Fruit fly (Drosophila melanogaster) whole organism, prepupa: ENCODE data around the gene CG9018.

Experiments used
- CG10631 ChIP-seq: fragments of 200-800 bp; sonication (Bioruptor generic); optimal IDR thresholded peaks from 2 replicates; lab custom pipeline; 2016; ENCODE audit warnings: missing biosample characterization, missing genetic modification characterization
- CG10669 ChIP-seq: fragments of 200-800 bp; sonication (Bioruptor generic); optimal IDR thresholded peaks from 3 replicates; lab custom pipeline; 2018; ENCODE audit warnings: missing biosample characterization, mild to moderate bottlenecking, missing genetic modification characterization, moderate library complexity
- CG11294 ChIP-seq: fragments of 200-800 bp; sonication (Bioruptor generic); IDR thresholded peaks from 2 replicates; pipeline ENCODE4 v1.3.6; 2022; ENCODE audit warnings: missing biosample characterization, missing genetic modification characterization
- CG11902 ChIP-seq: fragments of 200-800 bp; sonication (Bioruptor generic); optimal IDR thresholded peaks from 3 replicates; lab custom pipeline; 2016; ENCODE audit warnings: missing biosample characterization, missing genetic modification characterization
- CG15336 ChIP-seq: fragments of 200-800 bp; sonication (Bioruptor generic); IDR thresholded peaks from 2 replicates; pipeline ENCODE4 v1.3.6; 2022; ENCODE audit warnings: missing biosample characterization, missing genetic modification characterization
- CG16779 ChIP-seq: fragments of 200-800 bp; sonication (Bioruptor generic); optimal IDR thresholded peaks from 3 replicates; lab custom pipeline; 2017; ENCODE audit warnings: missing biosample characterization, mild to moderate bottlenecking, missing genetic modification characterization
- CG31627 ChIP-seq: fragments of 200-800 bp; sonication (Bioruptor generic); optimal IDR thresholded peaks from 3 replicates; lab custom pipeline; 2016; ENCODE audit warnings: missing biosample characterization, missing genetic modification characterization
- CG32006 ChIP-seq: fragments of 200-800 bp; sonication (Bioruptor generic); optimal IDR thresholded peaks from 3 replicates; lab custom pipeline; 2017; ENCODE audit warnings: missing biosample characterization, mild to moderate bottlenecking, missing genetic modification characterization
- CG6163 ChIP-seq: fragments of 200-800 bp; sonication (Bioruptor generic); IDR thresholded peaks from 3 replicates; pipeline ENCODE4 v1.3.6; 2022; ENCODE audit warnings: missing biosample characterization, missing genetic modification characterization
- CG6276 ChIP-seq: fragments of 200-800 bp; sonication (Bioruptor generic); optimal IDR thresholded peaks from 2 replicates; lab custom pipeline; 2017; ENCODE audit warnings: missing biosample characterization, mild to moderate bottlenecking, missing genetic modification characterization
- CG6792 ChIP-seq: fragments of 200-800 bp; sonication (Bioruptor generic); optimal IDR thresholded peaks from 3 replicates; lab custom pipeline; 2016; ENCODE audit warnings: missing biosample characterization, missing genetic modification characterization
- CG6808 ChIP-seq: fragments of 200-800 bp; sonication (Bioruptor generic); optimal IDR thresholded peaks from 3 replicates; lab custom pipeline; 2017; ENCODE audit warnings: missing biosample characterization, missing genetic modification characterization, mild to moderate bottlenecking, moderate library complexity, missing genetic modification reagents
- CG6854 ChIP-seq: fragments of 200-800 bp; sonication (Bioruptor generic); optimal IDR thresholded peaks from 2 replicates; lab custom pipeline; 2017; ENCODE audit warnings: missing biosample characterization, mild to moderate bottlenecking, missing genetic modification characterization
- CG7368 ChIP-seq: fragments of 200-800 bp; sonication (Bioruptor generic); optimal IDR thresholded peaks from 3 replicates; lab custom pipeline; 2016; ENCODE audit warnings: missing biosample characterization, missing genetic modification characterization
- CG8319 ChIP-seq: fragments of 200-800 bp; sonication (Bioruptor generic); optimal IDR thresholded peaks from 3 replicates; lab custom pipeline; 2016; ENCODE audit warnings: missing biosample characterization, missing genetic modification characterization
- Eip78C ChIP-seq: fragments of 200-800 bp; sonication (Bioruptor generic); peaks from one replicate; lab custom pipeline; 2016; ENCODE audit warnings: missing biosample characterization, missing genetic modification characterization
- Ets21C ChIP-seq: fragments of 200-800 bp; sonication (Bioruptor generic); optimal IDR thresholded peaks from 3 replicates; lab custom pipeline; 2016; ENCODE audit warnings: missing biosample characterization, missing genetic modification characterization
- Ets96B ChIP-seq: fragments of 200-800 bp; optimal IDR thresholded peaks from 2 replicates; lab custom pipeline; 2019; ENCODE audit warnings: missing biosample characterization, mild to moderate bottlenecking, missing genetic modification characterization, moderate library complexity
- Hr38 ChIP-seq: sonication (Bioruptor generic); optimal IDR thresholded peaks from 2 replicates; lab custom pipeline; 2016; ENCODE audit warnings: missing biosample characterization, missing genetic modification characterization
- Hr39 ChIP-seq: fragments of 200-800 bp; sonication (Bioruptor generic); optimal IDR thresholded peaks from 2 replicates; lab custom pipeline; 2016; ENCODE audit warnings: missing biosample characterization, missing genetic modification characterization
- OdsH ChIP-seq: fragments of 200-800 bp; sonication (Bioruptor generic); optimal IDR thresholded peaks from 3 replicates; lab custom pipeline; 2016; ENCODE audit warnings: missing biosample characterization, missing genetic modification characterization
- Sox14 ChIP-seq: fragments of 200-800 bp; sonication (Bioruptor generic); optimal IDR thresholded peaks from 3 replicates; lab custom pipeline; 2016; ENCODE audit warnings: missing biosample characterization, missing genetic modification characterization
- Sox15 ChIP-seq: fragments of 200-800 bp; sonication (Bioruptor generic); optimal IDR thresholded peaks from 3 replicates; lab custom pipeline; 2016; ENCODE audit warnings: missing biosample characterization, missing genetic modification characterization
- achi ChIP-seq: fragments of 200-800 bp; sonication (Bioruptor generic); optimal IDR thresholded peaks from 3 replicates; lab custom pipeline; 2016; ENCODE audit warnings: missing biosample characterization, missing genetic modification characterization
- dsx ChIP-seq: fragments of 200-800 bp; optimal IDR thresholded peaks from 3 replicates; lab custom pipeline; 2019; ENCODE audit warnings: missing biosample characterization, mild to moderate bottlenecking, missing genetic modification characterization, moderate library complexity; ENCODE audit not compliant: poor library complexity, severe bottlenecking
- eg ChIP-seq: fragments of 200-800 bp; sonication (Bioruptor generic); IDR thresholded peaks from 3 replicates; pipeline ENCODE4 v1.3.6; 2022; ENCODE audit warnings: missing biosample characterization, missing genetic modification characterization
- fd59A ChIP-seq: fragments of 200-800 bp; sonication (Bioruptor generic); optimal IDR thresholded peaks from 2 replicates; lab custom pipeline; 2017; ENCODE audit warnings: missing biosample characterization, mild to moderate bottlenecking, missing genetic modification characterization, missing genetic modification reagents
- fkh ChIP-seq: fragments of 200-800 bp; sonication (Bioruptor generic); optimal IDR thresholded peaks from 3 replicates; lab custom pipeline; 2017; ENCODE audit warnings: missing biosample characterization, mild to moderate bottlenecking, missing genetic modification characterization, moderate library complexity
- net ChIP-seq: fragments of 200-800 bp; sonication (Bioruptor generic); optimal IDR thresholded peaks from 3 replicates; lab custom pipeline; 2016; ENCODE audit warnings: missing biosample characterization, missing genetic modification characterization
- salr ChIP-seq, 2 experiments: fragments of 200-800 bp; sonication (Bioruptor generic); optimal IDR thresholded peaks; 3 replicates each; lab custom pipeline; 2016 to 2018; ENCODE audit warnings: missing biosample characterization in 2 of 2, missing genetic modification characterization in 2 of 2, mild to moderate bottlenecking in 1 of 2
- spab ChIP-seq: fragments of 200-800 bp; sonication (Bioruptor generic); optimal IDR thresholded peaks from 2 replicates; lab custom pipeline; 2017; ENCODE audit warnings: missing biosample characterization, mild to moderate bottlenecking, missing genetic modification characterization, missing genetic modification reagents
- ss ChIP-seq, 2 experiments: fragments of 200-800 bp; sonication (Bioruptor generic); optimal IDR thresholded peaks; 2 replicates in 1 of 2; 3 replicates in 1 of 2; lab custom pipeline; 2017 to 2018; ENCODE audit warnings: mild to moderate bottlenecking in 2 of 2, missing biosample characterization in 2 of 2, missing genetic modification characterization in 2 of 2, moderate library complexity in 1 of 2
- svp ChIP-seq: fragments of 200-800 bp; sonication (Bioruptor generic); peaks from one replicate; lab custom pipeline; 2016; ENCODE audit warnings: missing biosample characterization, missing genetic modification characterization
- vri ChIP-seq: fragments of 200-800 bp; sonication (Bioruptor generic); optimal IDR thresholded peaks from 3 replicates; lab custom pipeline; 2016; ENCODE audit warnings: missing biosample characterization, mild to moderate bottlenecking, missing genetic modification characterization

The CG9018 gene

DNA sequence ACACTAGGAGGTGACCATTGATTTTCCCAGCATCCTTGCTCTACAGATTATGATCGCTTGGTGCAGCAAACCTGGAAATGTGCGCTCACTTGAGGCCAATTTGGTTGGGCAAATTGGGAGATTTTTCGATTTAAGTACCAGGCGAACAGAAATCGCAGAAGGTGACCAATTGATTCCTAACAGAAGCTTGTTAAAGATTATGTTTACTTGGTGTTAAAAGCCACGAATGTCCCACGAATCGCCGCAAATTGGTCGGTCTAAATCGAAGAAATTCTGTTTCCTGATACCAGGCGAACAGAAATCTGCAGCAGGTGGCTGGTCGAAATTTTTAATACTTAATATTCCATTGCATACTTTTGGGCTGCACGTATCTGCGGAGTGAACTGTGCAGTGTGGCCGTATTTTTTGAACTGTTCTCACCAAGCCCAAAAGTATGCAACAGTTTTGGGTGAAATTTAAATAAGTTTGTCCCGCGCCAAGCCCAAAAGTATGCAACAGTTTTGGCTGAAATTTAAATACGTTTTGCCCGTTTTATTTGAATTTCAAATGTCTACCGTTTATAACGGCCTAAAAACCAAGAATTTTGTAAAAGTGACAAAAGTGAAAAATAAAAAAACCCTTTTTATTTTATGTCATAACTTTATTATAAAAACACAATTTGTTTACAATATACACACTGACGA is 7.1 kb upstream of the CG9018 start, which contains the start of gene CG32301:
Gene CG32301, plus strand, starts transcription at position 633 of the 683 bp plus-strand sequence.
- TF ChIP-seq CG8319 (GFP tag; lab: Kevin White, UChicago) (peak; percentile 8), CG15336 (GFP tag; lab: Robert Waterston, UW) (0 out of 2 replicates have a peak, but pooled peaks have one; percentile 13), fd59A (GFP tag; lab: Kevin White, UChicago) (no peak), CG6163 (GFP tag; lab: Robert Waterston, UW) (no peak), achi (GFP tag; lab: Kevin White, UChicago) (no peak), Sox14 (GFP tag; lab: Kevin White, UChicago) (no peak)

dm6 chr3L:2237543-2238233 is 812 bp upstream of the CG9018 start, which contains the start of gene ACXD:
Gene ACXD, plus strand, starts transcription at chr3L:2237608.
- TF ChIP-seq Hr39 (no peak), Hr38 (GFP tag; lab: Kevin White, UChicago) (no peak), svp (peak; percentile 78), vri (GFP tag; lab: Kevin White, UChicago) (peak; percentile 46)

DNA sequence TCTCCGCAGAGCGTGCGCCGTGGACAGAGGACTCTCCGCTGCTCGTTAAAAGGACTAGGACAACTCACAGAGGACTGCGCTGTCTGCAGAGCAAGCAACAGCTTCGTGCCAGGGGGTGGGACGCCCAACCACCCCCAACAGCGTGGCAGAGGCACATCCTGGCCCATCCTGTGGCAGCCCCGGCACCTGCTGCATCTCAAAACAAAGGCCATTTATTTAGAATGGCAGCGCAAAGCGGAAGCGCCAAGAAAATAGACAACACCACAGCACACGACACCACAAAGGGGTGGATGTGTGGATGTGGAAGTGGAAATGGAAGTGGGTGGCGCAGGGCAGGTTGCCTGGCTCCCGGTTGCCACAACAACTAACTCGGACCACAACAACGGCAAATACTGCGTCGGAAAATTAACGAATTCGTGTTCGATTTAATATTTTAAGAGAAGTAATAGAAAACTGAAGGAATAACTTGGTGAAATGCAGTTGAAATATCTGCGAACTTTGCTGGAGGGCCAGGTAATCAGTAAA is 7.6 kb downstream of the CG9018 start, which contains the start of gene Oseg2:
Gene Oseg2, plus strand, starts transcription at position 475 of the 525 bp plus-strand sequence.
- TF ChIP-seq CG7368: peak; percentile 53
- peak; percentile 45 for TF ChIP-seq Eip78C
- no peak for TF ChIP-seq CG11902 (GFP tag; lab: Kevin White, UChicago)

dm6 chr3L:2228367-2229171 is 8.3 kb downstream of the CG9018 start:
- TF ChIP-seq spab (GFP tag; lab: Kevin White, UChicago) (no peak), CG32006 (GFP tag; lab: Kevin White, UChicago) (no peak), salr (GFP tag; optimal IDR thresholded peaks at IDR 0.05; lab: Kevin White, UChicago) (no peak), fkh (GFP tag; lab: Kevin White, UChicago) (no peak), vri (GFP tag; lab: Kevin White, UChicago) (no peak), Sox15 (GFP tag; lab: Kevin White, UChicago) (no peak), CG10669 (no peak), CG16779 (tag; lab: Kevin White, UChicago) (no peak), Ets96B (tag; lab: Kevin White, UChicago) (no peak), Ets21C (GFP tag; lab: Kevin White, UChicago) (no peak), OdsH (GFP tag; lab: Kevin White, UChicago) (no peak), dsx (GFP tag; lab: Kevin White, UChicago) (no peak), Sox14 (GFP tag; lab: Kevin White, UChicago) (no peak)

- no peak for TF ChIP-seq CG11902 (GFP tag; lab: Kevin White, UChicago)
- no peak for TF ChIP-seq Sox14 (GFP tag; lab: Kevin White, UChicago)
- TF ChIP-seq CG31627 (GFP tag; lab: Kevin White, UChicago): no peak
- TF ChIP-seq CG10631 (GFP tag; lab: Kevin White, UChicago): no peak
- TF ChIP-seq CG6276 (GFP tag; lab: Kevin White, UChicago): no peak
- TF ChIP-seq CG6792 (GFP tag; lab: Kevin White, UChicago): no peak
- no peak for TF ChIP-seq Eip78C
- TF ChIP-seq CG11294 (GFP tag; lab: Robert Waterston, UW): no peak
- TF ChIP-seq dsx (GFP tag; lab: Kevin White, UChicago): no peak
- no peak for TF ChIP-seq net (GFP tag; lab: Kevin White, UChicago)
- no peak for TF ChIP-seq CG6808 (GFP tag; lab: Kevin White, UChicago)
- TF ChIP-seq CG32006 (GFP tag; lab: Kevin White, UChicago): no peak
- TF ChIP-seq eg (GFP tag; lab: Robert Waterston, UW): no peak
- no peak for TF ChIP-seq Ets96B (tag; lab: Kevin White, UChicago)
- TF ChIP-seq CG16779 (tag; lab: Kevin White, UChicago): no peak
- TF ChIP-seq fkh (GFP tag; lab: Kevin White, UChicago): no peak
- no peak for TF ChIP-seq CG6854
- TF ChIP-seq Sox15 (GFP tag; lab: Kevin White, UChicago): no peak
- no peak for TF ChIP-seq Hr38 (GFP tag; lab: Kevin White, UChicago)
- no peak for TF ChIP-seq ss (GFP tag; optimal IDR thresholded peaks at IDR 0.05; lab: Kevin White, UChicago)
These were observed 24.5 kb downstream of the CG9018 start, which contains the start of gene CG15878 for dm6 chr3L:2212403-2212802. Gene CG15878, minus strand, starts transcription at chr3L:2212503.
